Fruit fly (Drosophila melanogaster) whole organism, pupa: Measurements from ENCODE around the gene CG17134.

ENCODE experiments used
- CG10348 ChIP-seq: fragments of 200-800 bp; sonication (Bioruptor generic); IDR thresholded peaks from 2 replicates; pipeline ENCODE4 v1.3.6; 2022; ENCODE audit warnings: missing biosample characterization, missing genetic modification characterization
- CG12605 ChIP-seq: fragments of 200-800 bp; sonication (Bioruptor generic); IDR thresholded peaks from 2 replicates; pipeline ENCODE4 v1.3.6; 2022; ENCODE audit warnings: missing biosample characterization, missing genetic modification characterization
- CG13204 ChIP-seq: fragments of 200-800 bp; sonication (Bioruptor generic); optimal IDR thresholded peaks from 2 replicates; lab custom pipeline; 2018; ENCODE audit warnings: missing biosample characterization, mild to moderate bottlenecking, missing genetic modification characterization, moderate library complexity
- CG14655 ChIP-seq: fragments of 200-800 bp; sonication (Bioruptor generic); optimal IDR thresholded peaks from 3 replicates; lab custom pipeline; 2017; ENCODE audit warnings: mild to moderate bottlenecking, missing biosample characterization, missing genetic modification reagents, missing genetic modification characterization
- CG15710 ChIP-seq: fragments of 200-800 bp; sonication (Bioruptor generic); optimal IDR thresholded peaks from 2 replicates; lab custom pipeline; 2018; ENCODE audit warnings: missing biosample characterization, mild to moderate bottlenecking, missing genetic modification characterization, moderate library complexity
- CG17806 ChIP-seq: fragments of 200-800 bp; sonication (Bioruptor generic); optimal IDR thresholded peaks from 2 replicates; lab custom pipeline; 2018; ENCODE audit warnings: missing biosample characterization, mild to moderate bottlenecking, missing genetic modification characterization, moderate library complexity
- CG32121 ChIP-seq: fragments of 200-800 bp; sonication (Bioruptor generic); IDR thresholded peaks from 2 replicates; pipeline ENCODE4 v1.3.6; 2022; ENCODE audit warnings: missing biosample characterization, missing genetic modification characterization
- CG34367 ChIP-seq: fragments of 200-800 bp; sonication (Bioruptor generic); optimal IDR thresholded peaks from 2 replicates; lab custom pipeline; 2018; ENCODE audit warnings: missing biosample characterization, mild to moderate bottlenecking, missing genetic modification characterization
- CG4496 ChIP-seq: fragments of 200-800 bp; sonication (Bioruptor generic); IDR thresholded peaks from 3 replicates; pipeline ENCODE4 v1.3.6; 2022; ENCODE audit warnings: missing biosample characterization, missing genetic modification characterization
- CG8159 ChIP-seq: fragments of 200-800 bp; sonication (Bioruptor generic); optimal IDR thresholded peaks from 3 replicates; lab custom pipeline; 2018; ENCODE audit warnings: missing biosample characterization, mild to moderate bottlenecking, missing genetic modification characterization, moderate library complexity
- CG8301 ChIP-seq: fragments of 200-800 bp; sonication (Bioruptor generic); optimal IDR thresholded peaks from 2 replicates; lab custom pipeline; 2018; ENCODE audit warnings: missing biosample characterization, mild to moderate bottlenecking, missing genetic modification characterization
- CG9948 ChIP-seq: fragments of 200-800 bp; sonication (Bioruptor generic); optimal IDR thresholded peaks from 2 replicates; lab custom pipeline; 2018; ENCODE audit warnings: missing biosample characterization, mild to moderate bottlenecking, missing genetic modification characterization, moderate library complexity
- D1 ChIP-seq: fragments of 200-800 bp; sonication (Bioruptor generic); optimal IDR thresholded peaks from 2 replicates; lab custom pipeline; 2018; ENCODE audit warnings: missing biosample characterization, mild to moderate bottlenecking, missing genetic modification characterization, moderate library complexity
- EcR ChIP-seq: fragments of 200-800 bp; sonication (Bioruptor generic); optimal IDR thresholded peaks from 3 replicates; lab custom pipeline; 2019; ENCODE audit warnings: missing biosample characterization, missing genetic modification characterization, mild to moderate bottlenecking, moderate library complexity, missing genetic modification reagents
- Ets98B ChIP-seq: fragments of 200-800 bp; sonication (Bioruptor generic); IDR thresholded peaks from 2 replicates; pipeline ENCODE4 v1.3.6; 2022; ENCODE audit warnings: missing biosample characterization, missing genetic modification characterization
- Pif1A ChIP-seq: fragments of 200-800 bp; sonication (Bioruptor generic); optimal IDR thresholded peaks from 3 replicates; lab custom pipeline; 2016; ENCODE audit warnings: missing biosample characterization, missing genetic modification characterization
- Pif1B ChIP-seq: fragments of 200-800 bp; sonication (Bioruptor generic); optimal IDR thresholded peaks from 3 replicates; lab custom pipeline; 2016; ENCODE audit warnings: missing biosample characterization, missing genetic modification characterization
- Snoo ChIP-seq: fragments of 200-800 bp; sonication (Bioruptor generic); optimal IDR thresholded peaks from 3 replicates; lab custom pipeline; 2017; ENCODE audit warnings: missing biosample characterization, mild to moderate bottlenecking, missing genetic modification characterization, inconsistent platforms
- fd96Ca ChIP-seq: fragments of 200-800 bp; sonication (Bioruptor generic); IDR thresholded peaks from 3 replicates; pipeline ENCODE4 v1.3.6; 2022; ENCODE audit warnings: missing biosample characterization, missing genetic modification characterization
- gl ChIP-seq: fragments of 200-800 bp; sonication (Bioruptor generic); optimal IDR thresholded peaks from 2 replicates; lab custom pipeline; 2018; ENCODE audit warnings: missing biosample characterization, mild to moderate bottlenecking, missing genetic modification characterization
- rn ChIP-seq: fragments of 200-800 bp; sonication (Bioruptor generic); IDR thresholded peaks from 2 replicates; pipeline ENCODE4 v1.3.6; 2022; ENCODE audit warnings: missing biosample characterization, missing genetic modification characterization

The CG17134 gene

DNA sequence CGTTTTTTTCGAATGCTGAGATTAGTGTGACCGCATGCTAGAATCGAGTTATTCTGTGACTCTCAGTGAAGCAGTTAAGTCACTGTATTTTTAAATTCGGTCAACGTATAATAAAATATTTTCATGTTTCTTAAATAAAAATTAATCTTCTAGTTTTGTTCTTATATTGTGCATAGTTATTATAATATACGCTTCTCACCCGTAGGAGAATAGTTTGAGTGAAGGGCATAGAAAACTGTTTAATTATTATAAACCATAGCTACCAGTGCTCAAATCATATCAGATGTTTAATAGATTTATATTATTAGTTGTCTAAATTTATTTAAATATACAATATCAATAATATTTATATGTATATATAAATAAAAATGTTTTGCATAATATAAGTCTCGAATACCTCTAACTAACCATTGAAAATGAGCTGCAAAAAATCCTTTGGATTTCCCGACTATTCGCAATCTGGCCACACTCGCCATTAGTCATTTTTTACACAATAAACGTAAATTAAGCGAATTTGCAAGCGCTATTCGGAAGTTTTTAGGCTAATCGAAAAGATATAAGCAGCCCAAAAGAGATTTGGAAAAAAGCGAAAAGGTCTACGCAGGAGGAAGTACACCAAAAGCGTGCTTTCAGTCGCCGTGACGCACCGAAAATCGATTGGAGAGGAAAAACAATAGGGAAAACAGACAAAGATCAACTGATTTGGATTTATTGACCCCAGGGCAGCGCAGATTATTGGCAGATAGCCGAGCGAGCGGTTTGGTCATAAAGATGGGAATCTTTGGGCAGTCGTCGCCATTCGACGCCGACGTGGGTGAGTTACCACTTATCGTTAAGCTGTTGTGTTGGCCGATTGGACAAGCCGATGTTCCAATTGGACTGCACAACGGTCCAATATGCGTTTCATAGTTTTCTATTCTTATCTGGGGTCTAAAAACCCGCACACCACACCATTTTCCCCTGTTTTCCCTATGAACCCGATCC is 37.9 kb downstream of the CG17134 start, which contains the start of the genes aurB and Stam:
Gene aurB, minus strand, starts transcription at position 31 of the 984 bp plus-strand sequence.
Gene Stam, plus strand, starts transcription at position 473 of the 984 bp plus-strand sequence.
- TF ChIP-seq CG8159 (tag; lab: Kevin White, UChicago) (peak; percentile 55), CG17806 (peak; percentile 37), CG32121 (GFP tag; lab: Robert Waterston, UW) (peak; percentile 48; the same call in 1 of the 2 replicates), CG34367 (peak; percentile 22), D1 (tag; lab: Kevin White, UChicago) (no peak), CG9948 (tag; lab: Kevin White, UChicago) (peak; percentile 45), CG10348 (no peak), fd96Ca (GFP tag; lab: Robert Waterston, UW) (no peak), CG14655 (GFP tag; lab: Kevin White, UChicago) (no peak), Ets98B (GFP tag; lab: Robert Waterston, UW) (peak; percentile 29), Pif1A (GFP tag; lab: Kevin White, UChicago) (no peak), Pif1B (GFP tag; lab: Kevin White, UChicago) (no peak), CG4496 (GFP tag; lab: Robert Waterston, UW) (0 out of 3 replicates have a peak, but pooled peaks have one; percentile 21), EcR (GFP tag; lab: Kevin White, UChicago) (peak; percentile 71), gl (tag; lab: Kevin White, UChicago) (no peak), CG15710 (tag; lab: Kevin White, UChicago) (peak; percentile 63), Snoo (tag; lab: Kevin White, UChicago) (peak; percentile 5), rn (GFP tag; lab: Robert Waterston, UW) (no peak), CG8301 (peak; percentile 16), CG13204 (GFP tag; lab: Kevin White, UChicago) (no peak), CG12605 (GFP tag; lab: Robert Waterston, UW) (0 out of 2 replicates have a peak, but pooled peaks have one; percentile 17)

DNA sequence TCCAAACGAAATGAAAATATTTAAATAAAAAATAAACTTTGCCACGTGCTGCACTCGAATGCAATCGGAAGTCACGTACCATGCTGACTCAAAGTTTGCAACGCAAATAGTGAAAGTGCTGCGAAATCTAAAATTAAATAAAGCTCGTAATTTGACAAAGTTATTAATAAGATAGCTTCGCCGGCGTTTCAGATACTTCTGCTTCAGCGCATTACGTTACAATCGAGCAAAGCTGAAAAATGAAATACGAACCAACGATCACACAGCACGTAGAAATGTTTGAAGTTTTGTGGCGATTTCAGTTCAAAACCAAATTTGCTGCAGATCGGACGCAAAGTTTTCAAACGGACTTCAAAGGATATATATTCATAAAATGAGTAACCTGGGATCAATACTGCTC is 49.4 kb downstream of the CG17134 start, which contains the start of gene CG12517:
Gene CG12517, plus strand, starts transcription at position 301 of the 400 bp plus-strand sequence.
- no peak for TF ChIP-seq CG17806
- TF ChIP-seq CG8159 (tag; lab: Kevin White, UChicago) = no peak
- no peak for TF ChIP-seq CG10348
- no peak for TF ChIP-seq Pif1B (GFP tag; lab: Kevin White, UChicago)
- no peak for TF ChIP-seq CG8301
- TF ChIP-seq, all 21 proteins: peak for 0
